Fruit fly (Drosophila melanogaster): Measurements from ENCODE around the gene hb.

hb gene

DNA sequence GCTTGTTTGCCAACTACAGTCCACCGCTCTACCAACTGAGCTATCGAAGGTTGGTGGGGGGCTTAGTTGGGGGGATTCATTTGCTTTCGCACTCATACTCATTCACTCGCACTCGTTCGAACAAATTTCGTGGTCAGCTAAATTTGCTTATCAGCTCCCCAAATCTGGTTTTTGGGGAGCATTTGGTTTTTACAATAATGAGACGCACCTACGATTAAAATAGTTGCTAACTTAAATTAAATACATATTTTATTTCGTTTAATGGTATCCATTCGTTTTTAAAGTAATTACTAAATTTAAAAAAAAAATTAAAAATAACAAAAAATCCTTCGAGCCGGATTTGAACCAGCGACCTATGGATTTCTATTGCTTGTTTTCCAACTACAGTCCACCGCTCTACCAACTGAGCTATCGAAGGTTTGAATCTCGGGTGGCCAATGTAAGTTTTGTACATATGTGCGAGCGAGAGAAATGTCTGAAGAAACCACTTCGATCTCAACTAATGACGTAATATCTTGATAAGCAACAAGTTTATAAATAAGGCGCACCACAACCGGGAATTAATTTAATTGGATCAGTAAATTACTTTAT is 55.2 kb downstream of the hb start (continued):
- TF ChIP-seq dati (GFP tag; IDR thresholded peaks at IDR 0.05), result no peak
- no peak for TF ChIP-seq ranshi (GFP tag; IDR thresholded peaks at IDR 0.05)
- TF ChIP-seq CG3847 (GFP tag; IDR thresholded peaks at IDR 0.05), result no peak
- peak; percentile 57 for TF ChIP-seq Bgb (GFP tag; IDR thresholded peaks at IDR 0.05; ENCODE audit: partially characterized antibody)
- TF ChIP-seq CG3726 (GFP tag; IDR thresholded peaks at IDR 0.05), result no peak
- no peak for TF ChIP-seq Camta (GFP tag; optimal IDR thresholded peaks at IDR 0.05)
- TF ChIP-seq CkIIα-i1 (GFP tag; IDR thresholded peaks at IDR 0.05), result no peak
- TF ChIP-seq vnd (GFP tag; IDR thresholded peaks at IDR 0.05; ENCODE audit: partially characterized antibody), result peak; percentile 31; the same call in 1 of the 3 replicates
- TF ChIP-seq CG8765 (GFP tag; IDR thresholded peaks at IDR 0.05), result no peak
- TF ChIP-seq amos (GFP tag; IDR thresholded peaks at IDR 0.05; ENCODE audit: partially characterized antibody), result peak; percentile 73
- peak; percentile 76 for TF ChIP-seq crol (GFP tag; IDR thresholded peaks at IDR 0.05)
- TF ChIP-seq onecut (GFP tag; IDR thresholded peaks at IDR 0.05), result no peak
- no peak for TF ChIP-seq Hr3 (GFP tag; optimal IDR thresholded peaks at IDR 0.05)
- TF ChIP-seq nmo (GFP tag; optimal IDR thresholded peaks at IDR 0.05), result no peak
- TF ChIP-seq bbx (GFP tag; IDR thresholded peaks at IDR 0.05; ENCODE audit: partially characterized antibody), result peak; percentile 70
- TF ChIP-seq CG2875 (GFP tag; optimal IDR thresholded peaks at IDR 0.05), result no peak
- TF ChIP-seq z (GFP tag; IDR thresholded peaks at IDR 0.05), result no peak
- TF ChIP-seq Ada2b (GFP tag; IDR thresholded peaks at IDR 0.05), result no peak
- no peak for TF ChIP-seq gro (GFP tag; optimal IDR thresholded peaks at IDR 0.05)
- TF ChIP-seq fd102C (GFP tag; optimal IDR thresholded peaks at IDR 0.05), result no peak
- TF ChIP-seq CG30020 (tag; optimal IDR thresholded peaks at IDR 0.05), result no peak
- peak; percentile 52; the same call in 1 of the 4 replicates for TF ChIP-seq Dll (GFP tag; IDR thresholded peaks at IDR 0.05; ENCODE audit: partially characterized antibody)
- no peak for TF ChIP-seq zen (tag; optimal IDR thresholded peaks at IDR 0.05)
- TF ChIP-seq eve (GFP tag; optimal IDR thresholded peaks at IDR 0.05), result peak in 1 of 2 experiments; percentile 40
- TF ChIP-seq Oli (tag; optimal IDR thresholded peaks at IDR 0.05), result no peak
- no peak for TF ChIP-seq so (GFP tag; IDR thresholded peaks at IDR 0.05)
- TF ChIP-seq emc (GFP tag; optimal IDR thresholded peaks at IDR 0.05), result no peak
- TF ChIP-seq CG12155 (GFP tag; optimal IDR thresholded peaks at IDR 0.05), result no peak
- no peak for TF ChIP-seq aop (GFP tag; IDR thresholded peaks at IDR 0.05)
- no peak for TF ChIP-seq CG10979 (tag; optimal IDR thresholded peaks at IDR 0.05)
- no peak for TF ChIP-seq her (GFP tag; optimal IDR thresholded peaks at IDR 0.05)
- no peak for TF ChIP-seq gsb-n (tag; optimal IDR thresholded peaks at IDR 0.05)
- no peak for TF ChIP-seq gfzf (GFP tag; optimal IDR thresholded peaks at IDR 0.05)
- TF ChIP-seq CG43689 (GFP tag; IDR thresholded peaks at IDR 0.05), result no peak
- no peak for TF ChIP-seq CG17912 (GFP tag; optimal IDR thresholded peaks at IDR 0.05)
- no peak for TF ChIP-seq CG10543 (GFP tag; optimal IDR thresholded peaks at IDR 0.05)
- peak; percentile 68 for TF ChIP-seq CG16813 (GFP tag; IDR thresholded peaks at IDR 0.05; ENCODE audit: partially characterized antibody)
- TF ChIP-seq Hand (GFP tag; optimal IDR thresholded peaks at IDR 0.05), result no peak
- TF ChIP-seq wor (GFP tag; IDR thresholded peaks at IDR 0.05), result no peak
- TF ChIP-seq ftz-f1 (GFP tag; optimal IDR thresholded peaks at IDR 0.05), result no peak
- TF ChIP-seq CG4617 (GFP tag; optimal IDR thresholded peaks at IDR 0.05; ENCODE audit: borderline replicate concordance), result no peak
- TF ChIP-seq Oaz (GFP tag; IDR thresholded peaks at IDR 0.05), result no peak
- TF ChIP-seq fd3F (GFP tag; optimal IDR thresholded peaks at IDR 0.05), result no peak
- TF ChIP-seq luna (GFP tag; optimal IDR thresholded peaks at IDR 0.05), result no peak
- no peak for TF ChIP-seq disco-r (GFP tag; optimal IDR thresholded peaks at IDR 0.05)
- TF ChIP-seq CG7987 (GFP tag; optimal IDR thresholded peaks at IDR 0.05), result no peak
- no peak for TF ChIP-seq dmrt11E (tag; optimal IDR thresholded peaks at IDR 0.05)
- no peak for TF ChIP-seq dimm (GFP tag; IDR thresholded peaks at IDR 0.05)
- no peak for TF ChIP-seq Dbx (GFP tag; IDR thresholded peaks at IDR 0.05)
- TF ChIP-seq CG8290 (GFP tag; optimal IDR thresholded peaks at IDR 0.05), result no peak
- no peak for TF ChIP-seq CG8290 (tag; optimal IDR thresholded peaks at IDR 0.05)

Measured in whole organism, embryonic.